Worm (Caenorhabditis elegans): Measurements from ENCODE around the gene akt-1.
A peak's percentile ranks its signal among the peaks of the same experiment; 100 is the strongest.

Gene akt-1

DNA sequence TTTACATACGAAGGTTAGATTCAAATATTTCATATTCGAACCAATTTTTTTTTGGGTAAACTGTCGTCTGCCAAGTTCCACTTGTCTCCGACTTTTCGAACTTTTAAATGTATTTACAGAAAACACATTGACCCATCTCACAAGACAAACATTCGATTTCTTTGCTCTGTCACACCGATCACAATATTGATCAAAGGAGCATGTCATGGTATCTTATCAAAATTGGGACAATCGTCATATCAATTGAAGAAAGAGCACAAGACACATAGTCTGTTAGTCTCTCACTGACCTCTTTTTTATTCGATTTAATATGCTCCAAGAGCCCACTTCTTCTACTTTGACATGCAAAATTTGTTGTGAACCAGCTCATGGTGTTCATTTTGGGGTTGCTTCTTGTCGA is 7.3 kb downstream of the akt-1 start, which contains the start of gene nhr-232 (continued):
- TF ChIP-seq arid-1 (GFP tag; conservative IDR thresholded peaks at IDR 0.05), result no peak
- TF ChIP-seq spr-1 (tag; optimal IDR thresholded peaks at IDR 0.05), result no peak
- no peak for TF ChIP-seq nhr-6 (tag; optimal IDR thresholded peaks at IDR 0.05)
- TF ChIP-seq php-3 (GFP tag; IDR thresholded peaks at IDR 0.05), result peak; percentile 63
- peak; percentile 64 for TF ChIP-seq dve-1 (tag; optimal IDR thresholded peaks at IDR 0.05; ENCODE audit: insufficient read depth)
- peak; percentile 33 for TF ChIP-seq mes-2 (tag; optimal IDR thresholded peaks at IDR 0.05; ENCODE audit: poor library complexity, severe bottlenecking)
- TF ChIP-seq nhr-25 (tag; optimal IDR thresholded peaks at IDR 0.05; ENCODE audit: borderline replicate concordance, insufficient read depth), result no peak
- no peak for TF ChIP-seq lir-3 (tag; optimal IDR thresholded peaks at IDR 0.05)
- no peak for TF ChIP-seq saeg-2 (GFP tag; IDR thresholded peaks at IDR 0.05)
- TF ChIP-seq dmd-8 (GFP tag; IDR thresholded peaks at IDR 0.05), result no peak
- no peak for TF ChIP-seq daf-8 (GFP tag; IDR thresholded peaks at IDR 0.05)
- no peak for TF ChIP-seq nhr-11 (tag; optimal IDR thresholded peaks at IDR 0.05)
- no peak for TF ChIP-seq zfp-3 (GFP tag; conservative IDR thresholded peaks at IDR 0.05)
- TF ChIP-seq aly-2 (tag; optimal IDR thresholded peaks at IDR 0.05), result no peak
- TF ChIP-seq zfp-2 (tag; optimal IDR thresholded peaks at IDR 0.05), result no peak
- peak; percentile 75 for TF ChIP-seq hlh-30 (tag; optimal IDR thresholded peaks at IDR 0.05; ENCODE audit: insufficient read depth)
- TF ChIP-seq ZK337.2 (GFP tag; IDR thresholded peaks at IDR 0.05), result no peak
- no peak for TF ChIP-seq fkh-10 (GFP tag; optimal IDR thresholded peaks at IDR 0.05)
- no peak for TF ChIP-seq nhr-10 (tag; optimal IDR thresholded peaks at IDR 0.05)
- no peak for TF ChIP-seq mdl-1 (tag; optimal IDR thresholded peaks at IDR 0.05)
- TF ChIP-seq hmg-1.1 (GFP tag; IDR thresholded peaks at IDR 0.05), result no peak
- TF ChIP-seq sdz-12 (GFP tag; optimal IDR thresholded peaks at IDR 0.05), result no peak
- TF ChIP-seq lin-1 (GFP tag; IDR thresholded peaks at IDR 0.05), result no peak
- peak; percentile 52 for TF ChIP-seq mxl-3 (GFP tag; optimal IDR thresholded peaks at IDR 0.05)
- TF ChIP-seq nhr-76 (tag; optimal IDR thresholded peaks at IDR 0.05), result no peak
- TF ChIP-seq dmd-9 (GFP tag; IDR thresholded peaks at IDR 0.05), result no peak
- no peak for TF ChIP-seq ceh-28 (tag; optimal IDR thresholded peaks at IDR 0.05)
- no peak for TF ChIP-seq zag-1 (tag; optimal IDR thresholded peaks at IDR 0.05)
- peak; percentile 75 for TF ChIP-seq hlh-11 (tag; optimal IDR thresholded peaks at IDR 0.05)
- TF ChIP-seq pqm-1 (tag; optimal IDR thresholded peaks at IDR 0.05), result peak; percentile 86
- TF ChIP-seq nhr-28 (tag; optimal IDR thresholded peaks at IDR 0.05), result peak; percentile 80
- no peak for TF ChIP-seq lin-15B (tag; optimal IDR thresholded peaks at IDR 0.05)
- TF ChIP-seq F49E8.2 (tag; optimal IDR thresholded peaks at IDR 0.05; ENCODE audit: borderline replicate concordance), result no peak
- no peak for TF ChIP-seq Y5F2A.4 (GFP tag; optimal IDR thresholded peaks at IDR 0.05)
- TF ChIP-seq nhr-42 (GFP tag; IDR thresholded peaks at IDR 0.05), result no peak
- TF ChIP-seq rbr-2 (tag; optimal IDR thresholded peaks at IDR 0.05), result no peak
- TF ChIP-seq nhr-111 (GFP tag; optimal IDR thresholded peaks at IDR 0.05), result no peak
- TF ChIP-seq egl-27 (tag; optimal IDR thresholded peaks at IDR 0.05), result no peak
- TF ChIP-seq aha-1 (tag), result no peak
- no peak for TF ChIP-seq jun-1 (tag; optimal IDR thresholded peaks at IDR 0.05)
- TF ChIP-seq mdt-29 (GFP tag; IDR thresholded peaks at IDR 0.05), result no peak
- TF ChIP-seq dpl-1 (GFP tag; optimal IDR thresholded peaks at IDR 0.05), result no peak
- TF ChIP-seq mep-1 (tag; optimal IDR thresholded peaks at IDR 0.05), result no peak
- no peak for TF ChIP-seq snpc-4 (tag; optimal IDR thresholded peaks at IDR 0.05)
- TF ChIP-seq unc-130 (GFP tag; optimal IDR thresholded peaks at IDR 0.05), result no peak
- no peak for TF ChIP-seq Y105C5A.15 (GFP tag; IDR thresholded peaks at IDR 0.05)
- TF ChIP-seq mxl-2 (GFP tag; conservative IDR thresholded peaks at IDR 0.05), result no peak
- no peak for TF ChIP-seq tra-1 (GFP tag; IDR thresholded peaks at IDR 0.05)
- TF ChIP-seq lin-13 (GFP tag; optimal IDR thresholded peaks at IDR 0.05), result no peak
- TF ChIP-seq lim-7 (GFP tag; IDR thresholded peaks at IDR 0.05), result no peak

Measured in whole organism, L4 larva.